Fruit fly (Drosophila melanogaster): Measurements from ENCODE around the gene CG10026.

dm6 chr2L:19406419-19406818 lies 47.6 kb upstream of the CG10026 start:
- TF ChIP-seq bab1 (GFP tag; optimal IDR thresholded peaks at IDR 0.05) (no peak), CG7045 (GFP tag; optimal IDR thresholded peaks at IDR 0.05) (no peak), CG14711 (tag; optimal IDR thresholded peaks at IDR 0.05) (no peak), ovo (GFP tag; optimal IDR thresholded peaks at IDR 0.05) (no peak), cnc (optimal IDR thresholded peaks at IDR 0.05) (no peak), tj (GFP tag; optimal IDR thresholded peaks at IDR 0.05) (no peak), CG12768 (GFP tag; optimal IDR thresholded peaks at IDR 0.05) (no peak), CG7101 (tag; optimal IDR thresholded peaks at IDR 0.05) (no peak), Mnt (GFP tag; optimal IDR thresholded peaks at IDR 0.05) (no peak), CG33017 (tag; optimal IDR thresholded peaks at IDR 0.05) (no peak), Hr96 (GFP tag; optimal IDR thresholded peaks at IDR 0.05) (no peak), Crg-1 (GFP tag; optimal IDR thresholded peaks at IDR 0.05) (no peak), cic (GFP tag; optimal IDR thresholded peaks at IDR 0.05) (no peak)

Measured in whole organism, adult.